Fruit fly (Drosophila melanogaster) whole organism: ENCODE measurements around the gene CG7888.

ENCODE experiments used
- CG8478 ChIP-seq: fragments of >200 bp; optimal IDR thresholded peaks from 2 replicates; lab custom pipeline; 2018; ENCODE audit warnings: inconsistent platforms
- Dll ChIP-seq: fragments of >200 bp; optimal IDR thresholded peaks from 2 replicates; lab custom pipeline; 2017
- EcR ChIP-seq, 2 experiments: fragments of >200 bp; optimal IDR thresholded peaks; 2 replicates each; lab custom pipeline; 2017; ENCODE audit warnings: missing biosample characterization in 2 of 2, missing genetic modification characterization in 2 of 2, missing genetic modification reagents in 2 of 2
- pan ChIP-seq: fragments of >200 bp; optimal IDR thresholded peaks from 2 replicates; lab custom pipeline; 2017
- psq ChIP-seq: fragments of >200 bp; optimal IDR thresholded peaks from 2 replicates; lab custom pipeline; 2017
- usp ChIP-seq: fragments of >200 bp; optimal IDR thresholded peaks from 2 replicates; lab custom pipeline; 2017; ENCODE audit warnings: missing biosample characterization, missing genetic modification characterization, mixed read lengths

Gene CG7888

DNA sequence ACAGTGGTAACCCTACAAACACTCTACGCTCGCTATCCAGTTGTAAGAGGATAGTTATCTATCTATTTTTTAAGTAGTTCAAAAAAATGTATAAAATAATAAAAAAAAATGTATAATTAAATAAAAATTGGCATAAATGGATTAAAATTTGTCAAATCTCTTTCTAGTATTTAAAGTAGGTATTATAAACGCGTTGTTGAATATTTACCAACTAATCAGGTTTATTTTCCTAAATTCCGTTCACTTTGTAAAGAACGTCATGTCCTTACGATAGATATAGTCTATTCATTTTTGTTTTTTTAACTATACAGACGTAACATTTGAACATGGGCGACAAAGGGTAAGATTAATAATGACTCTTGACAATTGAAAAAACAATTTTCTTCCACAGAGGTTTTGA is 26.6 kb upstream of the CG7888 start, which contains the start of gene CG32081:
Gene CG32081, plus strand, starts transcription at position 301 of the 400 bp plus-strand sequence.
- no peak for TF ChIP-seq usp (GFP tag; lab: Kevin White, UChicago)
- no peak for TF ChIP-seq CG8478 (lab: Kevin White, UChicago)
- no peak for TF ChIP-seq psq (lab: Kevin White, UChicago)
- no peak for TF ChIP-seq EcR (GFP tag; optimal IDR thresholded peaks at IDR 0.05; lab: Kevin White, UChicago)
- TF ChIP-seq pan (lab: Kevin White, UChicago): no peak
- TF ChIP-seq Dll (lab: Kevin White, UChicago): no peak

DNA sequence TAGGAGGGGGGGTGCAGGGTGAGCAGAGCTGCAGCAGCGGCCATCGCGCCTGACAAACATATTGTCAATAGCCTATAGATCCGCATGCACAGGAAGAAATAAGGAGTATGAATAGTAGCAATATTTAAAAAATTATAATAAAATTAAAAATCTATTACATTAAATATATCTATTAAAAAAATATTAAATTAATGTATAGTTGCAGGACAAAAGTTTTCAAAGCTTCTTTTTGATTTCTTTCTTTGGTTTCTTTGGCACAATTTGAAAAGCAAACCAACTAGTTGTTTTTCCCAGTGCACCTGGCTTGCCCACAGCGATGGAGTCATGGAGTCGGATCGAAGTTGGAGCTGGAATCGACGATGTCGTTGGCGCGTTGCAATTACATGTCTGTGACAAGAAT is 22.1 kb upstream of the CG7888 start:
- TF ChIP-seq pan (lab: Kevin White, UChicago): no peak
- TF ChIP-seq CG8478 (lab: Kevin White, UChicago): no peak
- TF ChIP-seq Dll (lab: Kevin White, UChicago): no peak
- TF ChIP-seq EcR (GFP tag; optimal IDR thresholded peaks at IDR 0.05; lab: Kevin White, UChicago): no peak
- TF ChIP-seq psq (lab: Kevin White, UChicago): no peak
- TF ChIP-seq usp (GFP tag; lab: Kevin White, UChicago): no peak

DNA sequence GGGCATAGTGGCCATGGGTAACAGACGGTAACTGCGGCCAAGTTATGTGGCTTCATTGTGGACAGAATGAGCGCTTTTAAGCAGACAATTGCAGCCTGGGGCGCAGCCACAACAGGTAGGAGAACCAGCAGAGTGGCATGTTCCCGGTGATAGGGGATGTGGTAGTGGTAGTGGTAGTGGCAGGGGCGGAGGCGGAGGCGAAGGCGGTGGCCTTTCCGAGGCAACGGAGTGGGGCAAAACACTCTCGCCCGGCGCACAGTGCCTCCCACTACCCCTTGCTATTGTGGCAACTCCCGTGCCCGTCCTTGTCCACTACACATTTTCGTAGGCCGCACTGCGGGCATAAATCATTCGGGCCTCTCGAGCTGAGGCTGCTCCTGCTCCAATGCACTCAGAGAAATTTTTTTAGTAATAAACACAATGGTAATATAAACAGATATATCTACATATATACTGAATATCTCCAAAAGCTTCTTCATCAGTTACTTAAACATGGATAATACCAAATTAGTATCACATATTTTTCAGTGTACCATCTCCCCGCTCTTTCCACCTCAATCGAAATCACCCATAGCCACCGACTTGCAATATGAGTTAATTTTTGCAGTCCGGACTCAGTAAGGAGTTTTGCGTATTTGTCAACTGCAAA is 20.4 kb upstream of the CG7888 start:
- TF ChIP-seq Dll (lab: Kevin White, UChicago) (no peak), psq (lab: Kevin White, UChicago) (no peak)

dm6 chr3L:11035039-11035438 is 18.8 kb upstream of the CG7888 start:
- TF ChIP-seq Dll (lab: Kevin White, UChicago): no peak
- TF ChIP-seq usp (GFP tag; lab: Kevin White, UChicago): no peak
- no peak for TF ChIP-seq psq (lab: Kevin White, UChicago)
- no peak for TF ChIP-seq EcR (GFP tag; optimal IDR thresholded peaks at IDR 0.05; lab: Kevin White, UChicago)
- no peak for TF ChIP-seq pan (lab: Kevin White, UChicago)
- TF ChIP-seq CG8478 (lab: Kevin White, UChicago): no peak

- no peak for TF ChIP-seq psq (lab: Kevin White, UChicago)
- TF ChIP-seq CG8478 (lab: Kevin White, UChicago): no peak
- TF ChIP-seq EcR (GFP tag; optimal IDR thresholded peaks at IDR 0.05; lab: Kevin White, UChicago): no peak
- TF ChIP-seq pan (lab: Kevin White, UChicago): no peak
- no peak for TF ChIP-seq Dll (lab: Kevin White, UChicago)
Measured at dm6 chr3L:11041193-11041592, 12.6 kb upstream of the CG7888 start.

DNA sequence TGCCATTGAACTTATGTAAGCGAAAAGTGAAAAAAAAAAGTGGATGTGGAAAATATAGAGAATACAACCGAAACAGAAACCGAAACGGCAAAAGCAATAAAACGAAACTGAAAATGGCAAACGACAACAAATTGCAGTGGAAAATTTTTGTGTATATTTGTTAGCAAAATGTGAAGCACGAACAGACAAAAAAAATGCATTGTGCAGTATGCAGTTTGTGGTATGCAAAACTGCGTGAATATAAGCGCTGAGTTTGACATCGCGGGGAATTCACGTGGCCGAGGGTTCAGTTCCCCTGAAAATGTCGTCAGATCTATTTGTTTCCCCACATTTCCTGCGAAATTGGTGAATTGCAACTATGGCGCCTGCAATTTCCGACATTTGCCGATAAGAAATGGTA is 10.2 kb upstream of the CG7888 start:
- TF ChIP-seq psq (lab: Kevin White, UChicago) (no peak), CG8478 (lab: Kevin White, UChicago) (no peak), usp (GFP tag; lab: Kevin White, UChicago) (no peak), EcR (GFP tag; optimal IDR thresholded peaks at IDR 0.05; lab: Kevin White, UChicago) (no peak), pan (lab: Kevin White, UChicago) (no peak), Dll (lab: Kevin White, UChicago) (no peak)

DNA sequence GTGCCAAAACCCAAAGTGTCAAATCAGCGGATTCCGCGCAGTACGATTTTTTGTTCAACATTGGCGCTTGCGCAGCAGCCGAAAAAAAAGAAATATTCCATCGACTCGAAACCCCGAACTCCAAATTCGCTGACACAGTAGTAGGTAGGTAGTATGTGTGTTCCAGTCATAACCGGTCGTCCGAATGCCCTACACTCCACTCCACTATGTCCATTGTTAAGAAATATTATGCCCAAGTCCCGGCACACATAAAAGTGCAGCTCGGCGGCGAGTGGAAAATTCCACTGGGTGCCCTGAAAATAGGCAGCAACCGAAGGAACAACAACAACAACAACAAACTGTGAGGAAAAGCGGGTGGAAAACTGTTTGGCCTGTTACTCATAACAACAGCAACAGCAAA is 8.8 kb upstream of the CG7888 start:
- TF ChIP-seq psq (lab: Kevin White, UChicago): no peak
- no peak for TF ChIP-seq EcR (GFP tag; optimal IDR thresholded peaks at IDR 0.05; lab: Kevin White, UChicago)
- TF ChIP-seq usp (GFP tag; lab: Kevin White, UChicago): no peak
- TF ChIP-seq Dll (lab: Kevin White, UChicago): no peak
- no peak for TF ChIP-seq pan (lab: Kevin White, UChicago)
- no peak for TF ChIP-seq CG8478 (lab: Kevin White, UChicago)

dm6 chr3L:11046559-11046958 is 7.3 kb upstream of the CG7888 start:
- no peak for TF ChIP-seq usp (GFP tag; lab: Kevin White, UChicago)
- no peak for TF ChIP-seq psq (lab: Kevin White, UChicago)
- TF ChIP-seq pan (lab: Kevin White, UChicago): no peak
- TF ChIP-seq EcR (GFP tag; optimal IDR thresholded peaks at IDR 0.05; lab: Kevin White, UChicago): no peak
- TF ChIP-seq Dll (lab: Kevin White, UChicago): no peak
- TF ChIP-seq CG8478 (lab: Kevin White, UChicago): no peak

dm6 chr3L:11047877-11048276 is 6.0 kb upstream of the CG7888 start:
- TF ChIP-seq psq (lab: Kevin White, UChicago) (no peak), EcR (GFP tag; optimal IDR thresholded peaks at IDR 0.05; lab: Kevin White, UChicago) (no peak), Dll (lab: Kevin White, UChicago) (no peak), usp (GFP tag; lab: Kevin White, UChicago) (no peak), pan (lab: Kevin White, UChicago) (no peak), CG8478 (lab: Kevin White, UChicago) (no peak)

DNA sequence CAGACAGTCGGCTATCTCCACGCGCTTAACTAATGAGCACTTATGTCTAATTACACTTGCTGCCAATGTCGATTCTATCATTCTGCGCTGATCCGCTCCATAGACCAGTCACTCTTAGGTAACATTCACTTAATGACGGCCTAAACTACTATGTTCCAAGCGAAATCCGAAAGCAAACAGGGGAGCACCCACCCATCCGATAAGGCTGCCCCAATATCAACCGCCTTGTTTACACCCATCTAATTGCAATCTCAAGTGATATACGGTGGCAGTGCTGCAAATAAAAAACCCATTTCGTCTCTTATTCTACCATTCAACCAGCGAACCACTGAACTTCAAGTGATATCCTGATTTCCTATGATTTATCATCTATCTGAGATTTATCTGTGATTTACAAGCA is 4.4 kb upstream of the CG7888 start:
- TF ChIP-seq psq (lab: Kevin White, UChicago): no peak
- TF ChIP-seq EcR (GFP tag; optimal IDR thresholded peaks at IDR 0.05; lab: Kevin White, UChicago): no peak
- no peak for TF ChIP-seq CG8478 (lab: Kevin White, UChicago)
- no peak for TF ChIP-seq pan (lab: Kevin White, UChicago)
- TF ChIP-seq usp (GFP tag; lab: Kevin White, UChicago): no peak
- no peak for TF ChIP-seq Dll (lab: Kevin White, UChicago)

DNA sequence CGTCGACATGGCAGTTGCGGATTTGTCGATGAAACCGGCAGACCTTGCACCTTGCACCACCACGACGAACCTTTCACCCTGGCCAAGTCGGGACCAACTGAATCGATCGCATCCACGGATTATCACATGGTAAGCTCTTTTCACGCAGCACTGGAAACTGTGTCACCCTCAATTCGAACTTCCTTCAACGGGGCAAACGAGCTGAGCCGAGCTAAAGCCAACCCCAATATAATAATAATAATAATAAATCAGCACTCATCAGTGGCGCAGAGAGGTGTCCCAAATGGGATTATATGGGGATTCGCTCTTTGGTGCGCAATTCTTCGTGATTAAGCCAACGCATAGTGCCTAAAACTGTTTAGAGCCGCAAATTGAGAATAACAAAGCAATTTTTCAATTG is 2.6 kb upstream of the CG7888 start, which contains the start of gene CG43693:
Gene CG43693, minus strand, starts transcription at position 101 of the 400 bp plus-strand sequence.
- TF ChIP-seq psq (lab: Kevin White, UChicago): no peak
- no peak for TF ChIP-seq CG8478 (lab: Kevin White, UChicago)
- TF ChIP-seq usp (GFP tag; lab: Kevin White, UChicago): no peak
- no peak for TF ChIP-seq EcR (GFP tag; optimal IDR thresholded peaks at IDR 0.05; lab: Kevin White, UChicago)
- no peak for TF ChIP-seq pan (lab: Kevin White, UChicago)
- TF ChIP-seq Dll (lab: Kevin White, UChicago): no peak
